Worm (Caenorhabditis elegans) whole organism, L1 larva: Measurements from ENCODE around the gene C50F4.10.

Source experiments
- C04F5.9 ChIP-seq: sonication (generic microtip); optimal IDR thresholded peaks from 2 replicates; lab custom pipeline; 2016; ENCODE audit warnings: missing genetic modification characterization, missing compliant biosample characterization
- F16B12.6 ChIP-seq: fragments of 150-350 bp; optimal IDR thresholded peaks from 2 replicates; lab custom pipeline; 2014; ENCODE audit warnings: missing biosample characterization, missing genetic modification characterization
- Y116A8C.19 ChIP-seq: sonication (generic microtip); optimal IDR thresholded peaks from 2 replicates; lab custom pipeline; 2016; ENCODE audit warnings: missing compliant biosample characterization, missing genetic modification characterization, borderline replicate concordance
- aly-2 ChIP-seq: fragments of 150-350 bp; optimal IDR thresholded peaks from 2 replicates; lab custom pipeline; 2014; ENCODE audit warnings: missing biosample characterization, missing genetic modification characterization
- blmp-1 ChIP-seq: fragments of 150-350 bp; optimal IDR thresholded peaks from 2 replicates; lab custom pipeline; 2014; ENCODE audit warnings: missing biosample characterization, missing genetic modification characterization
- ceh-8 ChIP-seq: fragments of 200-800 bp; sonication (Bioruptor generic); optimal IDR thresholded peaks from 2 replicates; lab custom pipeline; 2018; ENCODE audit warnings: mild to moderate bottlenecking, missing genetic modification characterization, moderate library complexity, missing compliant biosample characterization
- ceh-82 ChIP-seq, 3 experiments: fragments of 150-350 bp in 1 of 3; sonication (generic microtip) in 2 of 3; optimal IDR thresholded peaks; 2 replicates each; lab custom pipeline; 2014 to 2017; ENCODE audit warnings: missing biosample characterization in 3 of 3, missing genetic modification characterization in 3 of 3
- ceh-88 ChIP-seq: fragments of 200-800 bp; sonication (Bioruptor generic); IDR thresholded peaks from 2 replicates; pipeline ENCODE4 v1.3.6; 2022; ENCODE audit warnings: missing genetic modification characterization, missing compliant biosample characterization
- dsc-1 ChIP-seq: sonication (generic microtip); optimal IDR thresholded peaks from 2 replicates; lab custom pipeline; 2016; ENCODE audit warnings: mild to moderate bottlenecking, missing genetic modification characterization, missing compliant biosample characterization
- efl-1 ChIP-seq, 4 experiments: fragments of 150-350 bp; optimal IDR thresholded peaks in 3 of 4; peaks in 1 of 4; 1 replicate in 1 of 4; 2 replicates in 3 of 4; lab custom pipeline; 2014; ENCODE audit warnings: missing biosample characterization in 2 of 4, missing genetic modification characterization in 2 of 4, missing genetic modification reagents in 2 of 4
- efl-3 ChIP-seq: fragments of 200-800 bp; sonication (Bioruptor generic); optimal IDR thresholded peaks from 2 replicates; lab custom pipeline; 2018; ENCODE audit warnings: mild to moderate bottlenecking, missing genetic modification characterization, missing compliant biosample characterization
- elt-2 ChIP-seq: sonication (generic microtip); optimal IDR thresholded peaks from 2 replicates; lab custom pipeline; 2016; ENCODE audit warnings: missing genetic modification characterization, mild to moderate bottlenecking, inconsistent platforms, missing compliant biosample characterization, missing genetic modification reagents
- ets-5 ChIP-seq: fragments of 200-800 bp; sonication (Bioruptor generic); IDR thresholded peaks from 2 replicates; pipeline ENCODE4 v1.3.6; 2022; ENCODE audit warnings: missing genetic modification characterization, missing compliant biosample characterization
- fkh-8 ChIP-seq: sonication (generic microtip); optimal IDR thresholded peaks from 2 replicates; lab custom pipeline; 2016; ENCODE audit warnings: mild to moderate bottlenecking, missing genetic modification characterization, missing compliant biosample characterization
- grh-1 ChIP-seq: fragments of 200-800 bp; sonication (Bioruptor generic); IDR thresholded peaks from 2 replicates; pipeline ENCODE4 v1.3.6; 2022; ENCODE audit warnings: missing genetic modification reagents, missing genetic modification characterization, missing compliant biosample characterization
- hlh-17 ChIP-seq: fragments of 200-800 bp; sonication (Bioruptor generic); optimal IDR thresholded peaks from 2 replicates; lab custom pipeline; 2018; ENCODE audit warnings: missing genetic modification characterization, mild to moderate bottlenecking, missing compliant biosample characterization, moderate library complexity, borderline replicate concordance
- hlh-4 ChIP-seq: sonication (generic microtip); optimal IDR thresholded peaks from 2 replicates; lab custom pipeline; 2016; ENCODE audit warnings: mild to moderate bottlenecking, missing genetic modification characterization, missing compliant biosample characterization
- hpl-2 ChIP-seq: fragments of 150-350 bp; optimal IDR thresholded peaks from 2 replicates; lab custom pipeline; 2014; ENCODE audit warnings: missing biosample characterization, missing genetic modification reagents, missing genetic modification characterization
- isw-1 ChIP-seq: fragments of 200-800 bp; sonication (Bioruptor generic); IDR thresholded peaks from 2 replicates; pipeline ENCODE4 v1.3.6; 2022; ENCODE audit warnings: missing genetic modification characterization, missing compliant biosample characterization
- jun-1 ChIP-seq: fragments of 150-350 bp; optimal IDR thresholded peaks from 2 replicates; lab custom pipeline; 2014; ENCODE audit warnings: missing biosample characterization, missing genetic modification reagents, missing genetic modification characterization
- lin-14 ChIP-seq: fragments of 200-800 bp; sonication (Bioruptor generic); optimal IDR thresholded peaks from 2 replicates; lab custom pipeline; 2018; ENCODE audit warnings: mild to moderate bottlenecking, missing genetic modification characterization, moderate library complexity, missing compliant biosample characterization
- mdl-1 ChIP-seq, 2 experiments: fragments of 150-350 bp; optimal IDR thresholded peaks; 2 replicates each; lab custom pipeline; 2014 to 2017; ENCODE audit warnings: missing biosample characterization in 2 of 2, missing genetic modification characterization in 2 of 2, inconsistent platforms in 1 of 2
- nhr-19 ChIP-seq: fragments of 200-800 bp; sonication (Bioruptor generic); conservative IDR thresholded peaks from 2 replicates; pipeline ENCODE4 v1.3.6; 2022; ENCODE audit warnings: missing genetic modification characterization, missing compliant biosample characterization
- nhr-28 ChIP-seq: fragments of 150-350 bp; optimal IDR thresholded peaks from 2 replicates; lab custom pipeline; 2014; ENCODE audit warnings: missing biosample characterization, missing genetic modification characterization
- nhr-71 ChIP-seq: sonication (generic microtip); optimal IDR thresholded peaks from 2 replicates; lab custom pipeline; 2016; ENCODE audit warnings: mild to moderate bottlenecking, missing genetic modification characterization, moderate library complexity, missing compliant biosample characterization
- pag-3 ChIP-seq: sonication (generic microtip); optimal IDR thresholded peaks from 2 replicates; lab custom pipeline; 2017; ENCODE audit warnings: missing genetic modification characterization, mild to moderate bottlenecking, missing compliant biosample characterization, antibody characterized with exemption, borderline replicate concordance; ENCODE audit not compliant: insufficient read depth
- pax-3 ChIP-seq: fragments of 200-800 bp; sonication (Bioruptor generic); optimal IDR thresholded peaks from 2 replicates; lab custom pipeline; 2018; ENCODE audit warnings: mild to moderate bottlenecking, missing genetic modification characterization, moderate library complexity, missing compliant biosample characterization
- rnt-1 ChIP-seq: sonication (generic microtip); optimal IDR thresholded peaks from 2 replicates; lab custom pipeline; 2016; ENCODE audit warnings: mild to moderate bottlenecking, missing genetic modification characterization, moderate library complexity, missing compliant biosample characterization
- snu-23 ChIP-seq: sonication (generic microtip); optimal IDR thresholded peaks from 2 replicates; lab custom pipeline; 2016; ENCODE audit warnings: missing genetic modification characterization, missing compliant biosample characterization
- sptf-1 ChIP-seq: fragments of 150-350 bp; optimal IDR thresholded peaks from 2 replicates; lab custom pipeline; 2014; ENCODE audit warnings: missing biosample characterization, missing genetic modification characterization
- unc-62 ChIP-seq: fragments of 150-350 bp; optimal IDR thresholded peaks from 2 replicates; lab custom pipeline; 2014; ENCODE audit warnings: missing biosample characterization, missing genetic modification reagents, missing genetic modification characterization
- vab-15 ChIP-seq: sonication (generic microtip); optimal IDR thresholded peaks from 2 replicates; lab custom pipeline; 2017; ENCODE audit warnings: missing genotype, mild to moderate bottlenecking, missing genetic modification characterization, missing compliant biosample characterization

Gene C50F4.10

DNA sequence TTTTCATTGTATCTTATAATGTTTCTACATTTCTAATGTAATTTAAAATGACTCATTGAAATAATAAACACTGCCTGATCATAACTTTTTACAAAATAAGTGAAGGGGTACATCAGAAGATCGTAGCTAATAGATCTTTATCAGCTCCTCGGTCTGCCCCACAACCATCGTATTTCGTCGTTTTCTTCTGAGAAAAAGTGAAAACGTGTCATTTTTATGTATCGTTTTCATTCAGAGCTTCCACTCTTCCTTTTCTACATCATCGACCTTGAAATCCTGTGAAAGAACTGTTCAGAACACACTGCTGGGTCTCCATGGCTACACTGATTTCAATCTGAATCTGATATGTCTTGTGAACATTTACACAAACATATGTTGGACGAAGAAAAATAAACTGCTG is 32.1 kb downstream of the C50F4.10 start:
- TF ChIP-seq sptf-1 (no peak), blmp-1 (peak; percentile 3)
- TF ChIP-seq, all 84 proteins: peak for 1

- TF ChIP-seq nhr-28 (no peak), ceh-88 (GFP tag; lab: Robert Waterston, UW) (no peak), jun-1 (no peak), elt-2 (tag; lab: Kevin White, UChicago) (no peak), F16B12.6 (tag; lab: Kevin White, UChicago) (no peak), unc-62 (GFP tag; lab: Kevin White, UChicago) (no peak), nhr-71 (peak; percentile 19), ceh-82 (tag; optimal IDR thresholded peaks at IDR 0.05; lab: Kevin White, UChicago) (no peak), lin-14 (peak; percentile 37), C04F5.9 (tag; lab: Kevin White, UChicago) (no peak), nhr-19 (GFP tag; lab: Robert Waterston, UW) (peak; percentile 19; the same call in 1 of the 2 replicates), isw-1 (GFP tag; lab: Robert Waterston, UW) (no peak), rnt-1 (tag; lab: Kevin White, UChicago) (peak; percentile 20), vab-15 (tag; lab: Kevin White, UChicago) (no peak), pax-3 (tag; lab: Kevin White, UChicago) (no peak), pag-3 (tag; lab: Kevin White, UChicago) (no peak), dsc-1 (tag; lab: Kevin White, UChicago) (peak; percentile 70), grh-1 (GFP tag; lab: Robert Waterston, UW) (no peak), hpl-2 (GFP tag; lab: Kevin White, UChicago) (no peak), Y116A8C.19 (tag; lab: Kevin White, UChicago) (no peak), aly-2 (tag; lab: Kevin White, UChicago) (no peak), snu-23 (GFP tag; lab: Kevin White, UChicago) (no peak), hlh-4 (tag; lab: Kevin White, UChicago) (no peak)
- TF ChIP-seq, all 84 proteins: peak for 5
These were observed 34.6 kb downstream of the C50F4.10 start, which contains the start of gene gsnl-1 for ce11 chrV:9496742-9497141. Gene gsnl-1 (plus strand): TSS chrV:9497042.

ce11 chrV:9492460-9492859 is 38.9 kb downstream of the C50F4.10 start:
- TF ChIP-seq pax-3 (tag; lab: Kevin White, UChicago) (no peak), elt-2 (tag; lab: Kevin White, UChicago) (peak; percentile 24)

ce11 chrV:9491440-9492160 is 39.8 kb downstream of the C50F4.10 start, which contains the start of gene K06A4.7:
Gene K06A4.7 (minus strand): TSS chrV:9491490.
- no peak for TF ChIP-seq nhr-71
- no peak for TF ChIP-seq nhr-19 (GFP tag; lab: Robert Waterston, UW)
- TF ChIP-seq ets-5 (GFP tag; lab: Robert Waterston, UW) = no peak
- TF ChIP-seq blmp-1 = no peak
- TF ChIP-seq efl-1 (optimal IDR thresholded peaks at IDR 0.05; lab: Kevin White, UChicago) = no peak
- peak in 1 of 2 experiments; percentile 43 for TF ChIP-seq efl-1 (GFP tag; optimal IDR thresholded peaks at IDR 0.05 in 1 of 2; lab: Kevin White, UChicago)
- TF ChIP-seq elt-2 (tag; lab: Kevin White, UChicago) = peak; percentile 79

DNA sequence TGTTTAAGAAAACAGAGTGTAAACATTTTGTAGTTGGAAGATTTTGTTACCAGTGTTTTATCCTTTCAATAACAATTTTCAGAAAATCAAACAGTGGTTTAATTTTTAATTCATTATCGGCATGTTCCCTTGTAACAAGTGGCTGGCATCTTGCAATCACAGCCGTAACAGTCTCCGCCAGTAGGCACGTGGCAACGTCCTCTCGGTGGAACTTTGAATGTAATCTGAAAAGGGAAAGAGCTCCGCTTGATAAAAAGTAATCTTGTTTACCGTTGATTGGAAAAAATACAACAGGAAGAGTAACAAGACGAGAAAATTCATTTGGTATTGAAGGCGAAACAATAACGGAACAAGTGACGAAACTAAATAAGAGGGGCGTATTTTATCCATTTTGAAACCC is 42.0 kb downstream of the C50F4.10 start, which contains the start of gene K06A4.10:
Gene K06A4.10, minus strand, starts transcription at position 390 of the 400 bp plus-strand sequence.
- TF ChIP-seq mdl-1 (tag; optimal IDR thresholded peaks at IDR 0.05; lab: Kevin White, UChicago) = no peak
- no peak for TF ChIP-seq efl-3 (GFP tag; lab: Kevin White, UChicago)
- peak; percentile 46 for TF ChIP-seq elt-2 (tag; lab: Kevin White, UChicago)
- no peak for TF ChIP-seq pag-3 (tag; lab: Kevin White, UChicago)
- no peak for TF ChIP-seq ceh-8 (GFP tag; lab: Kevin White, UChicago)
- no peak for TF ChIP-seq fkh-8 (tag; lab: Kevin White, UChicago)
- no peak for TF ChIP-seq hlh-17 (GFP tag; lab: Kevin White, UChicago)
- no peak for TF ChIP-seq C04F5.9 (tag; lab: Kevin White, UChicago)
